Fruit fly (Drosophila melanogaster) whole organism, embryonic: Measurements from ENCODE around the gene CG12398.

ENCODE experiments used
- Adf1 ChIP-seq: fragments of 200-800 bp; sonication (Bioruptor generic); IDR thresholded peaks from 2 replicates; pipeline ENCODE4 v1.3.6; 2022; ENCODE audit warnings: missing biosample characterization, missing genetic modification characterization
- Bgb ChIP-seq: fragments of 200-800 bp; sonication (Bioruptor generic); IDR thresholded peaks from 2 replicates; pipeline ENCODE4 v1.3.6; 2022; ENCODE audit warnings: missing biosample characterization, missing genetic modification characterization; ENCODE audit not compliant: partially characterized antibody
- CG10147 ChIP-seq: fragments of 200-800 bp; sonication (Bioruptor generic); optimal IDR thresholded peaks from 2 replicates; lab custom pipeline; 2019; ENCODE audit warnings: missing biosample characterization, mild to moderate bottlenecking, missing genetic modification characterization, moderate library complexity
- CG10431 ChIP-seq: fragments of 200-800 bp; sonication (Bioruptor generic); optimal IDR thresholded peaks from 3 replicates; lab custom pipeline; 2018; ENCODE audit warnings: missing biosample characterization, mild to moderate bottlenecking, missing genetic modification characterization
- CG10543 ChIP-seq: fragments of 200-800 bp; sonication (Bioruptor generic); optimal IDR thresholded peaks from 3 replicates; lab custom pipeline; 2017; ENCODE audit warnings: missing biosample characterization, mild to moderate bottlenecking, missing genetic modification characterization, moderate library complexity
- CG11456 ChIP-seq: fragments of 200-800 bp; sonication (Bioruptor generic); IDR thresholded peaks from 3 replicates; pipeline ENCODE4 v1.3.6; 2022; ENCODE audit warnings: missing biosample characterization, missing genetic modification characterization
- CG12744 ChIP-seq: fragments of 200-800 bp; sonication (Bioruptor generic); optimal IDR thresholded peaks from 2 replicates; lab custom pipeline; 2016; ENCODE audit warnings: missing biosample characterization, missing genetic modification characterization
- CG14710 ChIP-seq: fragments of 200-800 bp; sonication (Bioruptor generic); optimal IDR thresholded peaks from 3 replicates; lab custom pipeline; 2019; ENCODE audit warnings: missing biosample characterization, mild to moderate bottlenecking, missing genetic modification characterization, moderate library complexity
- CG15073 ChIP-seq: fragments of 200-800 bp; sonication (Bioruptor generic); optimal IDR thresholded peaks from 2 replicates; lab custom pipeline; 2016; ENCODE audit warnings: missing biosample characterization, missing genetic modification characterization
- CG1602 ChIP-seq: fragments of 200-800 bp; sonication (Bioruptor generic); optimal IDR thresholded peaks from 3 replicates; lab custom pipeline; 2016; ENCODE audit warnings: missing biosample characterization, missing genetic modification characterization
- CG1603 ChIP-seq: fragments of 200-800 bp; sonication (Bioruptor generic); optimal IDR thresholded peaks from 2 replicates; lab custom pipeline; 2019; ENCODE audit warnings: missing biosample characterization, mild to moderate bottlenecking, missing genetic modification characterization, moderate library complexity
- CG16813 ChIP-seq: fragments of 200-800 bp; sonication (Bioruptor generic); IDR thresholded peaks from 3 replicates; pipeline ENCODE4 v1.3.6; 2022; ENCODE audit warnings: missing biosample characterization, missing genetic modification characterization; ENCODE audit not compliant: partially characterized antibody
- CG18011 ChIP-seq: fragments of 200-800 bp; sonication (Bioruptor generic); optimal IDR thresholded peaks from 2 replicates; lab custom pipeline; 2017; ENCODE audit warnings: missing biosample characterization, missing genetic modification characterization, mild to moderate bottlenecking, moderate library complexity, missing genotype
- CG18619 ChIP-seq: fragments of 200-800 bp; sonication (Bioruptor generic); optimal IDR thresholded peaks from 3 replicates; lab custom pipeline; 2017; ENCODE audit warnings: missing biosample characterization, mild to moderate bottlenecking, missing genetic modification characterization
- CG2875 ChIP-seq: fragments of 200-800 bp; sonication (Bioruptor generic); optimal IDR thresholded peaks from 2 replicates; lab custom pipeline; 2017; ENCODE audit warnings: missing biosample characterization, mild to moderate bottlenecking, missing genetic modification characterization, missing genetic modification reagents
- CG2889 ChIP-seq: fragments of 200-800 bp; sonication (Bioruptor generic); IDR thresholded peaks from 3 replicates; pipeline ENCODE4 v1.3.6; 2022; ENCODE audit warnings: missing biosample characterization, missing genetic modification characterization
- CG3163 ChIP-seq: fragments of 200-800 bp; sonication (Bioruptor generic); optimal IDR thresholded peaks from 3 replicates; lab custom pipeline; 2016; ENCODE audit warnings: missing biosample characterization, missing genetic modification characterization
- CG34376 ChIP-seq: fragments of 200-800 bp; sonication (Bioruptor generic); optimal IDR thresholded peaks from 2 replicates; lab custom pipeline; 2018; ENCODE audit warnings: missing biosample characterization, mild to moderate bottlenecking, missing genetic modification characterization
- CG3726 ChIP-seq: fragments of 200-800 bp; sonication (Bioruptor generic); IDR thresholded peaks from 3 replicates; pipeline ENCODE4, ENCODE4 v1.3.6; 2022; ENCODE audit warnings: missing biosample characterization, missing genetic modification characterization
- CG3847 ChIP-seq: fragments of 200-800 bp; sonication (Bioruptor generic); IDR thresholded peaks from 2 replicates; pipeline ENCODE4 v1.3.6; 2022; ENCODE audit warnings: missing biosample characterization, missing genetic modification characterization
- CG4328 ChIP-seq: fragments of 200-800 bp; sonication (Bioruptor generic); optimal IDR thresholded peaks from 3 replicates; lab custom pipeline; 2017; ENCODE audit warnings: missing biosample characterization, missing genetic modification reagents, missing genetic modification characterization
- CG4617 ChIP-seq: fragments of 200-800 bp; sonication (Bioruptor generic); optimal IDR thresholded peaks from 3 replicates; lab custom pipeline; 2016; ENCODE audit warnings: missing biosample characterization, missing genetic modification characterization, borderline replicate concordance
- CG6272 ChIP-seq: fragments of 200-800 bp; sonication (Bioruptor generic); IDR thresholded peaks from 2 replicates; pipeline ENCODE4 v1.3.6; 2022; ENCODE audit warnings: missing biosample characterization, missing genetic modification characterization
- CG7987 ChIP-seq: fragments of 200-800 bp; sonication (Bioruptor generic); optimal IDR thresholded peaks from 2 replicates; lab custom pipeline; 2018; ENCODE audit warnings: missing biosample characterization, mild to moderate bottlenecking, missing genetic modification characterization, moderate library complexity
- CG8944 ChIP-seq: fragments of 200-800 bp; sonication (Bioruptor generic); optimal IDR thresholded peaks from 3 replicates; lab custom pipeline; 2016; ENCODE audit warnings: missing biosample characterization, missing genetic modification characterization
- CkIIα-i1 ChIP-seq: fragments of 200-800 bp; sonication (Bioruptor generic); IDR thresholded peaks from 2 replicates; pipeline ENCODE4 v1.3.6; 2022; ENCODE audit warnings: missing biosample characterization, missing genetic modification characterization
- D19B ChIP-seq: fragments of 200-800 bp; sonication (Bioruptor generic); optimal IDR thresholded peaks from 2 replicates; lab custom pipeline; 2017; ENCODE audit warnings: missing biosample characterization, mild to moderate bottlenecking, missing genetic modification characterization
- Dref ChIP-seq: fragments of 200-800 bp; sonication (Bioruptor generic); IDR thresholded peaks from 2 replicates; pipeline ENCODE4 v1.3.6; 2022; ENCODE audit warnings: missing biosample characterization, missing genetic modification characterization
- Drgx ChIP-seq: fragments of 200-800 bp; sonication (Bioruptor generic); IDR thresholded peaks from 2 replicates; pipeline ENCODE4 v1.3.6; 2022; ENCODE audit warnings: missing biosample characterization, missing genetic modification characterization
- H15 ChIP-seq: fragments of 200-800 bp; sonication (Bioruptor generic); IDR thresholded peaks from 3 replicates; pipeline ENCODE4 v1.3.6; 2022; ENCODE audit warnings: missing biosample characterization, missing genetic modification characterization
- HLH4C ChIP-seq: fragments of 200-800 bp; sonication (Bioruptor generic); IDR thresholded peaks from 3 replicates; pipeline ENCODE4 v1.3.6; 2022; ENCODE audit warnings: missing biosample characterization, missing genetic modification characterization; ENCODE audit not compliant: partially characterized antibody
- HLH54F ChIP-seq: fragments of 200-800 bp; sonication (Bioruptor generic); optimal IDR thresholded peaks from 3 replicates; lab custom pipeline; 2016; ENCODE audit warnings: missing biosample characterization, missing genetic modification characterization
- Hr39 ChIP-seq: fragments of >200 bp; optimal IDR thresholded peaks from 2 replicates; lab custom pipeline; 2017
- Meics ChIP-seq: fragments of 200-800 bp; sonication (Bioruptor generic); optimal IDR thresholded peaks from 2 replicates; lab custom pipeline; 2017; ENCODE audit warnings: missing biosample characterization, mild to moderate bottlenecking, missing genetic modification characterization
- NC2β ChIP-seq: fragments of 200-800 bp; sonication (Bioruptor generic); optimal IDR thresholded peaks from 2 replicates; lab custom pipeline; 2016; ENCODE audit warnings: missing biosample characterization, missing genetic modification characterization
- Sin3A ChIP-seq: fragments of >200 bp; optimal IDR thresholded peaks from 2 replicates; lab custom pipeline; 2018
- YL-1 ChIP-seq: fragments of 200-800 bp; sonication (Bioruptor generic); optimal IDR thresholded peaks from 3 replicates; lab custom pipeline; 2017; ENCODE audit warnings: missing biosample characterization, mild to moderate bottlenecking, missing genetic modification characterization
- ap ChIP-seq: fragments of 200-800 bp; sonication (Bioruptor generic); IDR thresholded peaks from 2 replicates; pipeline ENCODE4 v1.3.6; 2022; ENCODE audit warnings: missing biosample characterization, missing genetic modification characterization
- az2 ChIP-seq: fragments of 200-800 bp; sonication (Bioruptor generic); optimal IDR thresholded peaks from 3 replicates; lab custom pipeline; 2016; ENCODE audit warnings: missing biosample characterization, missing genetic modification characterization
- disco-r ChIP-seq: fragments of 200-800 bp; sonication (Bioruptor generic); optimal IDR thresholded peaks from 2 replicates; lab custom pipeline; 2016; ENCODE audit warnings: missing biosample characterization, missing genetic modification characterization
- emc ChIP-seq: fragments of 200-800 bp; sonication (Bioruptor generic); optimal IDR thresholded peaks from 2 replicates; lab custom pipeline; 2016; ENCODE audit warnings: missing biosample characterization, missing genetic modification characterization
- ems ChIP-seq: fragments of 200-800 bp; sonication (Bioruptor generic); optimal IDR thresholded peaks from 3 replicates; lab custom pipeline; 2016; ENCODE audit warnings: missing biosample characterization, missing genetic modification characterization
- nmo ChIP-seq: fragments of 200-800 bp; sonication (Bioruptor generic); optimal IDR thresholded peaks from 2 replicates; lab custom pipeline; 2018; ENCODE audit warnings: missing biosample characterization, mild to moderate bottlenecking, missing genetic modification characterization, moderate library complexity
- onecut ChIP-seq: fragments of 200-800 bp; sonication (Bioruptor generic); IDR thresholded peaks from 2 replicates; pipeline ENCODE4 v1.3.6; 2022; ENCODE audit warnings: missing biosample characterization, missing genetic modification characterization
- peb ChIP-seq: fragments of 200-800 bp; sonication (Bioruptor generic); IDR thresholded peaks from 2 replicates; pipeline ENCODE4 v1.3.6; 2022; ENCODE audit warnings: missing biosample characterization, missing genetic modification characterization
- tap ChIP-seq: fragments of 200-800 bp; optimal IDR thresholded peaks from 3 replicates; lab custom pipeline; 2019; ENCODE audit warnings: missing biosample characterization, mild to moderate bottlenecking, missing genetic modification characterization, moderate library complexity
- toy ChIP-seq: fragments of 200-800 bp; sonication (Bioruptor generic); IDR thresholded peaks from 2 replicates; pipeline ENCODE4 v1.3.6; 2022; ENCODE audit warnings: missing biosample characterization, missing genetic modification characterization
- tup ChIP-seq: fragments of 200-800 bp; sonication (Bioruptor generic); optimal IDR thresholded peaks from 2 replicates; lab custom pipeline; 2016; ENCODE audit warnings: missing biosample characterization, mild to moderate bottlenecking, missing genetic modification characterization, moderate library complexity
- vfl ChIP-seq: fragments of 200-800 bp; sonication (Bioruptor generic); optimal IDR thresholded peaks from 2 replicates; lab custom pipeline; 2016; ENCODE audit warnings: missing biosample characterization, missing genetic modification characterization

The CG12398 gene

DNA sequence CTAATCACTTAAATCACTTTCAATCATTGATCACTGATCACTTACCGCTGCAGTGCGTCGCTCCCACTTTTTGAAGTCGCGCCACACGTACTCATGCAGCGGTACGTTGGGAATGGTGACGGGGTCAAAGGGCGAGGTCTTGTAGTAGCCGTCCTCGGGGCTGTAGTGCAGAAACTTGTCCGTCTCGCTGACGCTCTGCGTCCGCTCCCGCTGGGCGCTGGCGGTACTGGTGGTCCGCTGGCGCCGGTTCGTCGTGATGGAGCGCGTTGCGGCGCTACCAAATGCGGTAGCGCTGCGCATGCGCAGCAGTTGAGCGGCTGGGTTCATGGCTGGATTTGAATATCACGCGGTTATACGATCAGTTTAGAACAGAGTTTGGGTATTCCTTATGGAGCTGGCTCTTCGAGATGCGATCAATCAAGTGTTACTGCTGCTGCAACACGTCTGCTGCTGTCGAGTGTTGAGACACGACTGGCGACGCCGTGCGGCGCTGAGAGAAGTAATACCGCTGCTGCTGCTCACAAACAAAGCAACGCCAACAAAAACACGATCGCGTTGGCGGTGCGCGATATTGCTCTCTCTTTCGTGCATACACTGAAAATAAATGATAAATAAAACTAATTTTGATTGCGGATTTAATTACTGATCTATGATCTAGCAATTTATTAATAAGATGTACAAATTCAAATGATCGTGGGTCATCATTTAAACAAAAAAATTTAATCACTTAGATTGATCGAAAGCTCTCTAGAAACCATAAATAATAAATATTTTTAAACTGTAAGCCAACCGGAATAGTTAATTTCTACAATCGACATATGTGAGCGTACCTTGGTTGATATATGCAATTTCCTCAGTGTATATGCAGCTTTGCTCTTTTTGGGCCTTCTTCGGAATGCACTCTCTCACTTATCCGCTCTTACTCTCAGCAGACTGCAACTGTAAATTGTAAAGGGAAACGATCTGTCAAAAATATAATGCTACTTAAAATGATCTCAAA, 37.0 kb upstream of the CG12398 start (continued):
- TF ChIP-seq CG18619 (GFP tag; lab: Kevin White, UChicago) (peak; percentile 91), CG8944 (peak; percentile 70), CG7987 (GFP tag; lab: Kevin White, UChicago) (peak; percentile 71), CG34376 (GFP tag; lab: Kevin White, UChicago) (peak; percentile 29), Adf1 (GFP tag; lab: Robert Waterston, UW) (peak; percentile 68), CkIIα-i1 (no peak), CG2889 (GFP tag; lab: Robert Waterston, UW) (peak; percentile 57), CG6272 (peak; percentile 83), CG3847 (GFP tag; lab: Robert Waterston, UW) (peak; percentile 66), Dref (GFP tag; lab: Robert Waterston, UW) (no peak), NC2β (GFP tag; lab: Kevin White, UChicago) (peak; percentile 81), CG4328 (GFP tag; lab: Kevin White, UChicago) (peak; percentile 89), az2 (GFP tag; lab: Kevin White, UChicago) (peak; percentile 94), ems (peak; percentile 65), YL-1 (peak; percentile 78), onecut (GFP tag; lab: Robert Waterston, UW) (peak; percentile 88), emc (GFP tag; lab: Kevin White, UChicago) (no peak), vfl (GFP tag; lab: Kevin White, UChicago) (peak; percentile 37), HLH54F (GFP tag; lab: Kevin White, UChicago) (peak; percentile 71), peb (peak; percentile 87), Sin3A (no peak), ap (peak; percentile 85), CG4617 (peak; percentile 83), tap (peak; percentile 93), CG10543 (peak; percentile 77), toy (0 out of 2 replicates have a peak, but pooled peaks have one; percentile 12), CG1602 (GFP tag; lab: Kevin White, UChicago) (peak; percentile 97), CG3726 (GFP tag; lab: Robert Waterston, UW) (peak; percentile 76; the same call in 2 of the 3 replicates), HLH4C (peak; percentile 35; the same call in 1 of the 3 replicates), tup (GFP tag; lab: Kevin White, UChicago) (peak; percentile 49), CG10147 (GFP tag; lab: Kevin White, UChicago) (peak; percentile 77), nmo (GFP tag; lab: Kevin White, UChicago) (peak; percentile 99), CG10431 (GFP tag; lab: Kevin White, UChicago) (peak; percentile 92), CG1603 (tag; lab: Kevin White, UChicago) (peak; percentile 75), CG14710 (peak; percentile 98), CG12744 (GFP tag; lab: Kevin White, UChicago) (peak; percentile 71), D19B (GFP tag; lab: Kevin White, UChicago) (peak; percentile 67), Meics (GFP tag; lab: Kevin White, UChicago) (peak; percentile 84), CG3163 (GFP tag; lab: Kevin White, UChicago) (peak; percentile 30), H15 (peak; percentile 88), CG18011 (GFP tag; lab: Kevin White, UChicago) (peak; percentile 41), Drgx (GFP tag; lab: Robert Waterston, UW) (peak; percentile 97), CG15073 (GFP tag; lab: Kevin White, UChicago) (peak; percentile 63), disco-r (peak; percentile 68), Hr39 (lab: Kevin White, UChicago) (no peak), Bgb (GFP tag; lab: Robert Waterston, UW) (peak; percentile 20; the same call in 1 of the 2 replicates), CG2875 (GFP tag; lab: Kevin White, UChicago) (peak; percentile 92), CG16813 (GFP tag; lab: Robert Waterston, UW) (peak; percentile 15; the same call in 1 of the 3 replicates), CG11456 (GFP tag; lab: Robert Waterston, UW) (peak; percentile 69; the same call in 2 of the 3 replicates)
